Fruit fly (Drosophila melanogaster) whole organism, pupa: ENCODE results near the gene SC35.

ENCODE experiments used
- CG10348 ChIP-seq: fragments of 200-800 bp; sonication (Bioruptor generic); IDR thresholded peaks from 2 replicates; pipeline ENCODE4 v1.3.6; 2022; ENCODE audit warnings: missing biosample characterization, missing genetic modification characterization
- CG32121 ChIP-seq: fragments of 200-800 bp; sonication (Bioruptor generic); IDR thresholded peaks from 2 replicates; pipeline ENCODE4 v1.3.6; 2022; ENCODE audit warnings: missing biosample characterization, missing genetic modification characterization
- CG4496 ChIP-seq: fragments of 200-800 bp; sonication (Bioruptor generic); IDR thresholded peaks from 3 replicates; pipeline ENCODE4 v1.3.6; 2022; ENCODE audit warnings: missing biosample characterization, missing genetic modification characterization
- CG8159 ChIP-seq: fragments of 200-800 bp; sonication (Bioruptor generic); optimal IDR thresholded peaks from 3 replicates; lab custom pipeline; 2018; ENCODE audit warnings: missing biosample characterization, mild to moderate bottlenecking, missing genetic modification characterization, moderate library complexity
- EcR ChIP-seq: fragments of 200-800 bp; sonication (Bioruptor generic); optimal IDR thresholded peaks from 3 replicates; lab custom pipeline; 2019; ENCODE audit warnings: missing biosample characterization, missing genetic modification characterization, mild to moderate bottlenecking, moderate library complexity, missing genetic modification reagents
- Ets98B ChIP-seq: fragments of 200-800 bp; sonication (Bioruptor generic); IDR thresholded peaks from 2 replicates; pipeline ENCODE4 v1.3.6; 2022; ENCODE audit warnings: missing biosample characterization, missing genetic modification characterization
- Pif1B ChIP-seq: fragments of 200-800 bp; sonication (Bioruptor generic); optimal IDR thresholded peaks from 3 replicates; lab custom pipeline; 2016; ENCODE audit warnings: missing biosample characterization, missing genetic modification characterization
- fd96Ca ChIP-seq: fragments of 200-800 bp; sonication (Bioruptor generic); IDR thresholded peaks from 3 replicates; pipeline ENCODE4 v1.3.6; 2022; ENCODE audit warnings: missing biosample characterization, missing genetic modification characterization

DNA sequence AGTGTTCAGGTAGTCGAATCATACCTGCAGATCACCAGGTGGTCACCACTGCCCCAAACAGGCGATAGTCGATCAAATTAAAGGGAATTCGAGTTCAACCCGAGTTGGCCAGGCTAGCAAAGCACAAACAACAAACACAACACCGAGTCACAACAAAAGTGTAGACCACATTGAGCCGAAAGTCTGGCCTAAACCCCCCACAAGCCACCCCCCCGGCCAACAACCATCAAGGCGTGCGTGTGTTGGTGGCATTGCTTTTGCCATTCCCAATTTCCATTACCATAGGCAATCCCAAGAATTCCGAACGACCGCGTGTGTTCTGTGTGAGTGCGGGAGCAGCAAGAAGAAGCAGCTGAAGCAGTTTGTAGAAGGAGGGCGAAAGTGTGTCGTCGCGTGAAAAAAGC is at the start of gene SC35:
- TF ChIP-seq CG32121 (GFP tag; lab: Robert Waterston, UW) (no peak), fd96Ca (GFP tag; lab: Robert Waterston, UW) (no peak), CG4496 (peak; percentile 55; the same call in 2 of the 3 replicates), EcR (peak; percentile 54), CG8159 (tag; lab: Kevin White, UChicago) (no peak), CG10348 (GFP tag; lab: Robert Waterston, UW) (no peak), Ets98B (no peak), Pif1B (GFP tag; lab: Kevin White, UChicago) (no peak)
